Worm (Caenorhabditis elegans): ENCODE results near the gene Y39B6A.29.

Y39B6A.29 gene

ce11 chrV:19001656-19002055, 22.9 kb downstream of the Y39B6A.29 start, which contains the start of gene Y39B6A.33:
Y39B6A.33 (plus strand) TSS chrV:19001956.
- TF ChIP-seq elt-3 (tag; optimal IDR thresholded peaks at IDR 0.05) (no peak), ceh-16 (tag; optimal IDR thresholded peaks at IDR 0.05) (no peak), pqm-1 (tag; optimal IDR thresholded peaks at IDR 0.05) (no peak), lin-39 (tag; optimal IDR thresholded peaks at IDR 0.05) (no peak), nhr-76 (tag; optimal IDR thresholded peaks at IDR 0.05) (no peak), mml-1 (tag; optimal IDR thresholded peaks at IDR 0.05) (no peak), elt-1 (tag; optimal IDR thresholded peaks at IDR 0.05) (no peak), nhr-12 (tag; optimal IDR thresholded peaks at IDR 0.05) (no peak), ceh-28 (tag; optimal IDR thresholded peaks at IDR 0.05) (no peak), ama-1 (optimal IDR thresholded peaks at IDR 0.05) (no peak), lin-15B (tag; optimal IDR thresholded peaks at IDR 0.05) (no peak), unc-39 (tag; optimal IDR thresholded peaks at IDR 0.05) (no peak), snpc-4 (tag; optimal IDR thresholded peaks at IDR 0.05) (no peak), jun-1 (tag; optimal IDR thresholded peaks at IDR 0.05) (no peak), nhr-28 (tag; optimal IDR thresholded peaks at IDR 0.05) (no peak), nfya-1 (tag; optimal IDR thresholded peaks at IDR 0.05; ENCODE audit: insufficient read depth) (no peak), eor-1 (tag; optimal IDR thresholded peaks at IDR 0.05) (no peak), fkh-2 (tag; optimal IDR thresholded peaks at IDR 0.05) (no peak), fos-1 (tag; optimal IDR thresholded peaks at IDR 0.05) (no peak)

ce11 chrV:19001016-19001415, 23.6 kb downstream of the Y39B6A.29 start, which contains the start of gene Y39B6A.34:
Y39B6A.34 (plus strand) TSS chrV:19001018.
- TF ChIP-seq daf-12 (tag; optimal IDR thresholded peaks at IDR 0.05) (no peak), lin-15B (tag; optimal IDR thresholded peaks at IDR 0.05) (peak; percentile 10), fos-1 (tag; optimal IDR thresholded peaks at IDR 0.05) (no peak), ama-1 (optimal IDR thresholded peaks at IDR 0.05) (peak; percentile 39), hmg-11 (tag; optimal IDR thresholded peaks at IDR 0.05) (peak; percentile 50), nhr-77 (tag; optimal IDR thresholded peaks at IDR 0.05) (no peak), tbx-2 (tag; optimal IDR thresholded peaks at IDR 0.05) (no peak), aly-2 (tag; optimal IDR thresholded peaks at IDR 0.05) (no peak), nfya-1 (tag; optimal IDR thresholded peaks at IDR 0.05; ENCODE audit: insufficient read depth) (no peak), nhr-67 (tag; optimal IDR thresholded peaks at IDR 0.05) (no peak), elt-3 (tag; optimal IDR thresholded peaks at IDR 0.05) (no peak), nhr-43 (tag; optimal IDR thresholded peaks at IDR 0.05; ENCODE audit: poor library complexity, severe bottlenecking) (no peak), zag-1 (tag; optimal IDR thresholded peaks at IDR 0.05) (no peak), nhr-11 (tag; optimal IDR thresholded peaks at IDR 0.05) (no peak), fkh-2 (tag; optimal IDR thresholded peaks at IDR 0.05) (no peak), nhr-25 (tag; optimal IDR thresholded peaks at IDR 0.05) (no peak), skn-1 (tag; optimal IDR thresholded peaks at IDR 0.05) (no peak), R02D3.7 (tag; optimal IDR thresholded peaks at IDR 0.05) (no peak), pha-4 (tag; optimal IDR thresholded peaks at IDR 0.05) (peak; percentile 46), pqm-1 (tag; optimal IDR thresholded peaks at IDR 0.05) (no peak), nhr-76 (tag; optimal IDR thresholded peaks at IDR 0.05) (no peak), ceh-16 (tag; optimal IDR thresholded peaks at IDR 0.05) (no peak), nhr-23 (tag; optimal IDR thresholded peaks at IDR 0.05) (no peak), lsy-12 (tag; optimal IDR thresholded peaks at IDR 0.05) (no peak)

ce11 chrV:19000542-19000941, 24.0 kb downstream of the Y39B6A.29 start:
- TF ChIP-seq fkh-10 (GFP tag; optimal IDR thresholded peaks at IDR 0.05) (no peak), fkh-2 (tag; optimal IDR thresholded peaks at IDR 0.05) (no peak), nhr-23 (tag; optimal IDR thresholded peaks at IDR 0.05) (no peak), nhr-25 (tag; optimal IDR thresholded peaks at IDR 0.05) (no peak), zag-1 (tag; optimal IDR thresholded peaks at IDR 0.05) (no peak), nhr-12 (tag; optimal IDR thresholded peaks at IDR 0.05) (no peak)

- TF ChIP-seq ama-1 (optimal IDR thresholded peaks at IDR 0.05) = no peak
- TF ChIP-seq R02D3.7 (tag; optimal IDR thresholded peaks at IDR 0.05) = no peak
- no peak for TF ChIP-seq unc-62 (GFP tag; optimal IDR thresholded peaks at IDR 0.05)
- TF ChIP-seq elt-3 (tag; optimal IDR thresholded peaks at IDR 0.05) = no peak
- no peak for TF ChIP-seq nfya-1 (tag; optimal IDR thresholded peaks at IDR 0.05; ENCODE audit: insufficient read depth)
- no peak for TF ChIP-seq lin-39 (tag; optimal IDR thresholded peaks at IDR 0.05)
- TF ChIP-seq skn-1 (tag; optimal IDR thresholded peaks at IDR 0.05) = no peak
- TF ChIP-seq elt-1 (tag; optimal IDR thresholded peaks at IDR 0.05) = no peak
- no peak for TF ChIP-seq eor-1 (tag; optimal IDR thresholded peaks at IDR 0.05)
- no peak for TF ChIP-seq lsy-12 (tag; optimal IDR thresholded peaks at IDR 0.05)
- no peak for TF ChIP-seq fkh-2 (tag; optimal IDR thresholded peaks at IDR 0.05)
- TF ChIP-seq ceh-82 (tag; optimal IDR thresholded peaks at IDR 0.05) = no peak
- TF ChIP-seq daf-12 (tag; optimal IDR thresholded peaks at IDR 0.05) = no peak
- no peak for TF ChIP-seq pqm-1 (tag; optimal IDR thresholded peaks at IDR 0.05)
- no peak for TF ChIP-seq ZK546.5 (tag; optimal IDR thresholded peaks at IDR 0.05)
- no peak for TF ChIP-seq fkh-10 (GFP tag; optimal IDR thresholded peaks at IDR 0.05)
- TF ChIP-seq nhr-11 (tag; optimal IDR thresholded peaks at IDR 0.05) = no peak
- TF ChIP-seq sea-2 (GFP tag; optimal IDR thresholded peaks at IDR 0.05) = no peak
- TF ChIP-seq ztf-4 (tag; optimal IDR thresholded peaks at IDR 0.05) = no peak
Observed at ce11 chrV:18998045-18998444, 26.5 kb downstream of the Y39B6A.29 start, which contains the start of gene tgt-2. tgt-2 (plus strand) TSS chrV:18998345.
